Fruit fly (Drosophila melanogaster): Measurements from ENCODE around the gene Mitofilin.

The Mitofilin gene

DNA sequence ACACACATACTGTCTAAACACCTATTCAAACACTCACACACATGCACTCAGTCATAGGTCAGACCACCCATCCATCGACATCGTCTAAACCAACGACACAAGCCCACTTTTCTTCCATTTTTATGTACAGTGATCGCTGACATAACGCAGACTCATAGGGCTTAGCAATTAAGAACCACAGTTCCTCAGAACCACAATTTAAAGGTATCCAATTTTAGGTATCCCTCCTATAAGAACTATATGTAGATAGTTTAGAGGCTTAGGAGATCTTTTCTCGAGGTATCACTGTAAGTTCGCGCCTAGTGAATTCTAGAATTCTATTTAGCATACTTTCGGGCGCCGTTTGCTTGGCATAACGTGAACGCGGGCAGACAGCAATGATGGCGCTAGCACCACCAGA, 30.2 kb downstream of the Mitofilin start (continued):
- TF ChIP-seq fd96Cb (tag; optimal IDR thresholded peaks at IDR 0.05): peak; percentile 62
- no peak for TF ChIP-seq lov (optimal IDR thresholded peaks at IDR 0.05)
- 0 out of 3 replicates have a peak, but pooled peaks have one; percentile 38 for TF ChIP-seq lov (GFP tag; IDR thresholded peaks at IDR 0.05)
- TF ChIP-seq lmd (GFP tag; IDR thresholded peaks at IDR 0.05): peak; percentile 70
- peak; percentile 56; the same call in 1 of the 2 replicates for TF ChIP-seq CG6689 (GFP tag; IDR thresholded peaks at IDR 0.05)
- TF ChIP-seq lab (GFP tag; optimal IDR thresholded peaks at IDR 0.05): peak; percentile 32
- TF ChIP-seq Hsf (GFP tag; optimal IDR thresholded peaks at IDR 0.05): peak; percentile 51
- TF ChIP-seq crol (GFP tag; IDR thresholded peaks at IDR 0.05): no peak
- peak; percentile 29; the same call in 1 of the 3 replicates for TF ChIP-seq CG34422 (GFP tag; IDR thresholded peaks at IDR 0.05)
- peak; percentile 40; the same call in 1 of the 3 replicates for TF ChIP-seq Optix (GFP tag; IDR thresholded peaks at IDR 0.05)
- peak; percentile 29; the same call in 1 of the 2 replicates for TF ChIP-seq Rx (GFP tag; IDR thresholded peaks at IDR 0.05)
- peak; percentile 51 for TF ChIP-seq NfI (GFP tag; optimal IDR thresholded peaks at IDR 0.05)
- peak; percentile 12 for TF ChIP-seq CG17802 (tag; optimal IDR thresholded peaks at IDR 0.05)
- TF ChIP-seq ara (GFP tag; IDR thresholded peaks at IDR 0.05): peak; percentile 56; the same call in 1 of the 2 replicates
- TF ChIP-seq CG11504 (tag; optimal IDR thresholded peaks at IDR 0.05): peak; percentile 53
- TF ChIP-seq jing (GFP tag; optimal IDR thresholded peaks at IDR 0.05): no peak
- peak; percentile 81; the same call in 2 of the 3 replicates for TF ChIP-seq ci (GFP tag; IDR thresholded peaks at IDR 0.05)
- peak; percentile 37 for TF ChIP-seq CG9817 (tag; optimal IDR thresholded peaks at IDR 0.05)
- no peak for TF ChIP-seq CG11085 (GFP tag; IDR thresholded peaks at IDR 0.05)
- peak; percentile 21; the same call in 1 of the 2 replicates for TF ChIP-seq CG3847 (GFP tag; IDR thresholded peaks at IDR 0.05)
- TF ChIP-seq NC2α (GFP tag; optimal IDR thresholded peaks at IDR 0.05): no peak

DNA sequence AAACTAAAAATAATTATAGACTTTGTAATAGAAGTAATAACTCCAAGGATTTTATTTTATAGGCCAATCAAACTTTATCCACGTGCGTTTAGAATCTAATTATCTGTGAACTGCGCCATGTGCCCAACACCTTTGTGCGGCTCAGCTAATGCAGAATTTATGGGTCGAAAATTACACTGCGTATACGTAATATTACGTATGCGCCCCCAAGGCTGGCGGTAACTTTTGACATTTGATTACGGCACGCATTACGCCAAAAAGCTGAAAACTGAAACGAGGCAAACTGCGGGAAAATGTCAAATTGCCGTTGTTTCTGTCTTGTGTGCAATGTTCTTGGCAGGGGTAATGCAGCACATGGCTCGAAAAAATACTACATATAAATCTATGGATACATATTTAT, 31.5 kb downstream of the Mitofilin start:
- TF ChIP-seq CG33213 (GFP tag; optimal IDR thresholded peaks at IDR 0.05) (no peak), CG16813 (GFP tag; IDR thresholded peaks at IDR 0.05; ENCODE audit: partially characterized antibody) (no peak), Lhr (GFP tag; optimal IDR thresholded peaks at IDR 0.05) (no peak), BEAF-32 (GFP tag; optimal IDR thresholded peaks at IDR 0.05) (no peak), CG7372 (GFP tag; IDR thresholded peaks at IDR 0.05) (peak; percentile 65), Sin3A (optimal IDR thresholded peaks at IDR 0.05) (no peak), ash1 (GFP tag; optimal IDR thresholded peaks at IDR 0.05) (no peak)

DNA sequence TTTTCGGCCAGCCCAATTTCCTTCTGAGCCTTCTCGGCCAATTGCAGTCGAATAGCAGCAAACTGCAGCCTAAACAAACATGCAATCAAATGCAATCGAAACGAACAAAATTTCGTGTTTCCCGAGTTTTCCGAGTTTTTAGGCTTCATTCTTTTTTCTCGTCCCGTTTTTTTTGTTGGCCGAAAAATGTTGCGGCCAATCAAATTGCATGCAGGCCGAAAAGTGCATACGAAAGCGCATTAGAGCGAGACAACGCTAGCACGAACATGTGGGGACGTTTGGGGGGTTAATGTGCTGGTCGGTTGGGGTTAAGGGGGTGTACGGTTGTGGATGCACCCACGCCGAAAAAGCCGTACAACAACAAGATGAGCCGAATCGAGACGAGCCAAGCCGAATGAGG, 33.4 kb downstream of the Mitofilin start:
- TF ChIP-seq cad (GFP tag; optimal IDR thresholded peaks at IDR 0.05): no peak
- TF ChIP-seq dysf (GFP tag; IDR thresholded peaks at IDR 0.05): no peak
- TF ChIP-seq insv (GFP tag; optimal IDR thresholded peaks at IDR 0.05): no peak
- no peak for TF ChIP-seq NC2α (GFP tag; optimal IDR thresholded peaks at IDR 0.05)
- no peak for TF ChIP-seq CG13287 (GFP tag; IDR thresholded peaks at IDR 0.05; ENCODE audit: partially characterized antibody)
- no peak for TF ChIP-seq crp (GFP tag; optimal IDR thresholded peaks at IDR 0.05)
- TF ChIP-seq ems (GFP tag; optimal IDR thresholded peaks at IDR 0.05): no peak
- no peak for TF ChIP-seq Sox100B (GFP tag; optimal IDR thresholded peaks at IDR 0.05)
- no peak for TF ChIP-seq Nf-YA (GFP tag; IDR thresholded peaks at IDR 0.05)
- TF ChIP-seq HLH4C (GFP tag; IDR thresholded peaks at IDR 0.05; ENCODE audit: partially characterized antibody): no peak
- TF ChIP-seq shn (GFP tag; optimal IDR thresholded peaks at IDR 0.05): no peak
- TF ChIP-seq Tbp (GFP tag; optimal IDR thresholded peaks at IDR 0.05): no peak
- TF ChIP-seq CG2116 (GFP tag; optimal IDR thresholded peaks at IDR 0.05): no peak
- TF ChIP-seq CG12744 (GFP tag; optimal IDR thresholded peaks at IDR 0.05): no peak
- peak; percentile 46 for TF ChIP-seq Ets65A (GFP tag)
- peak; percentile 45; the same call in 1 of the 2 replicates for TF ChIP-seq Drgx (GFP tag; IDR thresholded peaks at IDR 0.05)
- TF ChIP-seq Usf (GFP tag; optimal IDR thresholded peaks at IDR 0.05): no peak

All from whole organism, embryonic.